Worm (Caenorhabditis elegans): ENCODE measurements around the gene math-41.

DNA sequence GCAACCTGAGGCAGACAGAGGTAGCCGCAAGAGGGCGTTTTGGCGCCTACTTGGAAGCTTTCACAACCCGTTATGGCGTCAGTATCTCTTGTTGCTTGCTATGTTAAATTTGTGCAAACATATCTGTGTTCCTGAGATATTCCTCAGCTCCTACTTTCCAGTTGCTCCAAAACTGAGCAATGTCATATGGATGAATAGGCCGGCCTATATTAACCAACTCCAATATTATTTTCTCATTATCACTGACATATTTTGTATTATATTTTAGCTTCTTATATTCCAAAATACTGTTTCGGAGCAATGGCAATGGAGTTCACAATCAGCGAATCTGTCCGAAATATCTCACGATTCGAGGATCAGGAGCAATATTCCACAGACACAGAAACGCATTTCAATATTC, 51.2 kb downstream of the math-41 start, which contains the start of gene math-13:
- TF ChIP-seq sup-37 (GFP tag; optimal IDR thresholded peaks at IDR 0.05) (no peak), tbx-2 (tag; optimal IDR thresholded peaks at IDR 0.05) (no peak), ztf-4 (tag; optimal IDR thresholded peaks at IDR 0.05) (no peak), nhr-90 (tag; optimal IDR thresholded peaks at IDR 0.05; ENCODE audit: poor library complexity) (no peak), egl-27 (tag; optimal IDR thresholded peaks at IDR 0.05) (no peak), fos-1 (tag; optimal IDR thresholded peaks at IDR 0.05) (no peak), nhr-20 (tag; optimal IDR thresholded peaks at IDR 0.05) (no peak), pqm-1 (tag; optimal IDR thresholded peaks at IDR 0.05) (no peak), dpl-1 (GFP tag; optimal IDR thresholded peaks at IDR 0.05) (no peak), nhr-237 (tag; optimal IDR thresholded peaks at IDR 0.05) (no peak)
